Fruit fly (Drosophila melanogaster): ENCODE measurements around the gene pira.

Gene pira

DNA sequence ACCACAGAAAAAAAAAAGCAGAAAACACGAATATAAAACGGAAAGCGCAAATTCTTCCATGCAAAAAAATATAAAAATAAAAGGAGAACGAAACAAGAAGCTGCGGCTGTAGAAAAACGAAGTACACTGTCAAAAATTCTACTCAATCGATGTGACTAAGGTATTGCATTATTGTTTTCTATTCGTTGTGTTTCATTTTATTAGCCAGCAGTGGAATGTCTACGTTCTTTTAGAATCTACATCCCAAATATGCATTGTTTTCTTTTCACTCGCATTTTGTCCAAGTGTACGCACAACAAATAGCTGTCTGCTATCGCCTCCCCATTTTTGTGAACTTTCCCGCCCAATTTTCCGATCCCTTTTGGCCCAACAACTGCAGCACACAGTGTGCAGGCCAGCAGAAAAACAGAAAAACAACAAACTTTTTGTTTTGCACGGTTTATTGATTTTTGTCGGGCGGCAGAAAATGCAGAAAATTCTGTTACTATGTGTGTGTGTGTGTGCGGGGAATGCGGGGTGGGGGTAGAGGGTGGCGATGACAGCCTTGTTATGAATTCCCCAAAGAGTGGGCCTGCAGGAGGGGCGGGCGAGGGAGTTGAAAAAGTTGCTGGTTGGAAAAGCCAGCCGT, 44.1 kb downstream of the pira start (continued):
- TF ChIP-seq CG9437 (GFP tag; optimal IDR thresholded peaks at IDR 0.05) (peak; percentile 54), HHEX (GFP tag; optimal IDR thresholded peaks at IDR 0.05) (peak; percentile 59), Xbp1 (GFP tag; optimal IDR thresholded peaks at IDR 0.05) (peak; percentile 76), CG13894 (tag; optimal IDR thresholded peaks at IDR 0.05) (no peak), hkb (optimal IDR thresholded peaks at IDR 0.05) (no peak), hkb (GFP tag; IDR thresholded peaks at IDR 0.05) (peak; percentile 59), Oli (tag; optimal IDR thresholded peaks at IDR 0.05) (peak; percentile 76), pros (GFP tag; optimal IDR thresholded peaks at IDR 0.05) (no peak), kni (GFP tag; optimal IDR thresholded peaks at IDR 0.05) (no peak), Dad (GFP tag; optimal IDR thresholded peaks at IDR 0.05) (peak; percentile 68), CG17359 (tag; optimal IDR thresholded peaks at IDR 0.05) (peak; percentile 75), sens (GFP tag) (peak; percentile 96), Asciz (GFP tag; optimal IDR thresholded peaks at IDR 0.05) (peak; percentile 40), Nf-YB (GFP tag; optimal IDR thresholded peaks at IDR 0.05) (peak; percentile 5), CG14050 (GFP tag; IDR thresholded peaks at IDR 0.05) (peak; percentile 60), CG4820 (GFP tag; optimal IDR thresholded peaks at IDR 0.05) (peak; percentile 75), HmgD (GFP tag; optimal IDR thresholded peaks at IDR 0.05) (no peak), D (optimal IDR thresholded peaks at IDR 0.05) (no peak), D (GFP tag; optimal IDR thresholded peaks at IDR 0.05) (peak; percentile 72), CG9876 (GFP tag; optimal IDR thresholded peaks at IDR 0.05) (peak; percentile 69), GATAe (GFP tag; conservative IDR thresholded peaks at IDR 0.05) (no peak), org-1 (GFP tag; optimal IDR thresholded peaks at IDR 0.05) (peak; percentile 69), Sox102F (GFP tag; optimal IDR thresholded peaks at IDR 0.05) (peak; percentile 81), esg (GFP tag; conservative IDR thresholded peaks at IDR 0.05) (peak; percentile 61), dimm (GFP tag; IDR thresholded peaks at IDR 0.05) (0 out of 2 replicates have a peak, but pooled peaks have one; percentile 34), vfl (GFP tag; optimal IDR thresholded peaks at IDR 0.05) (no peak), bbx (GFP tag; IDR thresholded peaks at IDR 0.05; ENCODE audit: partially characterized antibody) (no peak), CG14860 (GFP tag; IDR thresholded peaks at IDR 0.05; ENCODE audit: partially characterized antibody) (no peak), Doc3 (GFP tag; IDR thresholded peaks at IDR 0.05; ENCODE audit: partially characterized antibody) (no peak), CG3726 (GFP tag; IDR thresholded peaks at IDR 0.05) (no peak), Kr (GFP tag; optimal IDR thresholded peaks at IDR 0.05) (no peak), maf-S (GFP tag; optimal IDR thresholded peaks at IDR 0.05) (peak; percentile 62), Dip2 (GFP tag; IDR thresholded peaks at IDR 0.05) (no peak), amos (GFP tag; IDR thresholded peaks at IDR 0.05; ENCODE audit: partially characterized antibody) (no peak), Hand (GFP tag; optimal IDR thresholded peaks at IDR 0.05) (peak; percentile 58), Dfd (GFP tag; optimal IDR thresholded peaks at IDR 0.05) (no peak), nom (GFP tag; optimal IDR thresholded peaks at IDR 0.05) (peak; percentile 69), chm (GFP tag; IDR thresholded peaks at IDR 0.05) (0 out of 2 replicates have a peak, but pooled peaks have one; percentile 30), lov (optimal IDR thresholded peaks at IDR 0.05) (no peak), lov (GFP tag; IDR thresholded peaks at IDR 0.05) (no peak), Scr (GFP tag; IDR thresholded peaks at IDR 0.05; ENCODE audit: partially characterized antibody) (no peak), NC2β (GFP tag; optimal IDR thresholded peaks at IDR 0.05) (peak; percentile 56), zfh2 (GFP tag; optimal IDR thresholded peaks at IDR 0.05) (peak; percentile 55), CG9817 (tag; optimal IDR thresholded peaks at IDR 0.05) (peak; percentile 49), CG8944 (GFP tag; optimal IDR thresholded peaks at IDR 0.05) (peak; percentile 69), wdn (GFP tag; IDR thresholded peaks at IDR 0.05) (peak; percentile 35; the same call in 1 of the 2 replicates), CG3163 (GFP tag; optimal IDR thresholded peaks at IDR 0.05) (peak; percentile 42), tup (GFP tag; optimal IDR thresholded peaks at IDR 0.05) (peak; percentile 57), Pdp1 (GFP tag; optimal IDR thresholded peaks at IDR 0.05) (peak; percentile 51 to 79), dysf (GFP tag; IDR thresholded peaks at IDR 0.05) (peak; percentile 74; the same call in 2 of the 3 replicates)

Measured in whole organism, embryonic.